Fruit fly (Drosophila melanogaster): ENCODE results near the gene CG3349.

DNA sequence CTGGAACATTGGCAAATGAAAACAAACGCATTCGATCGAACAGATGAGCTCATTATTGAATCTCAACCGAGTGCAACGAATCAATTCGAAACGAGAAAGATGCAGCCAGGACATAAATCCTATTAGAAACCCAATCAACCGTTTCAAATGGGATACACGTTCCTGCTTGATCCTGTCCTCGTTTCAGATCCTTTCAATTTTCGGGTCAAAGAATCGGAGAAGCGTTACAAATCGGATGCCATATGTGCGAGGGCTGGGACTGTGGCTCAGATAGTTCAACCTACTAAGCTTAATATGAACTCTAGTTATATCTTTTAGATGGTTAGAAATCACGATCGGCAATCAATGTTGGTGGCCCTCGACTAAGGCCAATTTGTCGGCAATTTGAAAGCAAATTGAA is 29.5 kb upstream of the CG3349 start:
- TF ChIP-seq gl (tag; optimal IDR thresholded peaks at IDR 0.05) (no peak), D1 (tag; optimal IDR thresholded peaks at IDR 0.05) (no peak), CG15710 (tag; optimal IDR thresholded peaks at IDR 0.05) (no peak), CG10348 (GFP tag; IDR thresholded peaks at IDR 0.05) (no peak), Pif1B (GFP tag; optimal IDR thresholded peaks at IDR 0.05) (no peak), CG12605 (GFP tag; IDR thresholded peaks at IDR 0.05) (no peak), CG4496 (GFP tag; IDR thresholded peaks at IDR 0.05) (no peak), CG13204 (GFP tag; optimal IDR thresholded peaks at IDR 0.05) (no peak), Pif1A (GFP tag; optimal IDR thresholded peaks at IDR 0.05) (no peak), EcR (GFP tag; optimal IDR thresholded peaks at IDR 0.05) (no peak), rn (GFP tag; IDR thresholded peaks at IDR 0.05) (no peak), CG8301 (tag; optimal IDR thresholded peaks at IDR 0.05) (no peak)
